Worm (Caenorhabditis elegans) whole organism, mixed stage, embryonic: ENCODE data around the gene K02D3.2.
A peak's percentile ranks its signal among the peaks of the same experiment; 100 is the strongest.

Source experiments
- M03D4.4 ChIP-seq: sonication (generic microtip); optimal IDR thresholded peaks from 2 replicates; lab custom pipeline; 2017; ENCODE audit warnings: mild to moderate bottlenecking, missing genetic modification characterization, missing compliant biosample characterization
- bed-3 ChIP-seq: fragments of 200-800 bp; sonication (Bioruptor generic); optimal IDR thresholded peaks from 3 replicates; lab custom pipeline; 2018; ENCODE audit warnings: mild to moderate bottlenecking, missing genetic modification characterization, moderate library complexity, missing compliant biosample characterization
- blmp-1 ChIP-seq: fragments of 150-350 bp; optimal IDR thresholded peaks from 2 replicates; lab custom pipeline; 2014; ENCODE audit warnings: missing biosample characterization, missing genetic modification characterization
- ceh-39 ChIP-seq: fragments of 150-350 bp; optimal IDR thresholded peaks from 2 replicates; lab custom pipeline; 2014; ENCODE audit warnings: missing biosample characterization, missing genetic modification characterization
- ceh-43 ChIP-seq: fragments of 200-800 bp; sonication (Bioruptor generic); optimal IDR thresholded peaks from 2 replicates; lab custom pipeline; 2018; ENCODE audit warnings: mild to moderate bottlenecking, missing genetic modification characterization, moderate library complexity, missing compliant biosample characterization
- ceh-83 ChIP-seq: fragments of 200-800 bp; sonication (Bioruptor generic); optimal IDR thresholded peaks from 2 replicates; lab custom pipeline; 2018; ENCODE audit warnings: mild to moderate bottlenecking, missing genetic modification characterization, missing compliant biosample characterization
- ces-1 ChIP-seq: fragments of 150-350 bp; optimal IDR thresholded peaks from 2 replicates; lab custom pipeline; 2014; ENCODE audit warnings: missing biosample characterization, missing genetic modification reagents, missing genetic modification characterization
- cnd-1 ChIP-seq: fragments of 200-800 bp; sonication (Bioruptor generic); optimal IDR thresholded peaks from 2 replicates; lab custom pipeline; 2018; ENCODE audit warnings: mild to moderate bottlenecking, missing genetic modification characterization, missing compliant biosample characterization
- drap-1 ChIP-seq: fragments of 200-800 bp; sonication (Bioruptor generic); optimal IDR thresholded peaks from 3 replicates; lab custom pipeline; 2018; ENCODE audit warnings: mild to moderate bottlenecking, missing genetic modification characterization, missing compliant biosample characterization
- elt-1 ChIP-seq: sonication (generic microtip); optimal IDR thresholded peaks from 2 replicates; lab custom pipeline; 2017; ENCODE audit warnings: missing genetic modification characterization, mild to moderate bottlenecking, missing compliant biosample characterization, antibody characterized with exemption, moderate library complexity, borderline replicate concordance; ENCODE audit not compliant: insufficient read depth
- elt-3 ChIP-seq: fragments of 150-350 bp; optimal IDR thresholded peaks from 2 replicates; lab custom pipeline; 2014; ENCODE audit warnings: missing biosample characterization, missing genetic modification characterization
- flh-1 ChIP-seq: fragments of 200-800 bp; sonication (Bioruptor generic); optimal IDR thresholded peaks from 2 replicates; lab custom pipeline; 2018; ENCODE audit warnings: mild to moderate bottlenecking, missing genetic modification characterization, moderate library complexity, missing compliant biosample characterization
- ham-2 ChIP-seq: fragments of 200-800 bp; sonication (Bioruptor generic); optimal IDR thresholded peaks from 2 replicates; lab custom pipeline; 2018; ENCODE audit warnings: mild to moderate bottlenecking, missing genetic modification characterization, missing compliant biosample characterization
- hlh-1 ChIP-seq: fragments of 150-350 bp; optimal IDR thresholded peaks from 2 replicates; lab custom pipeline; 2014; ENCODE audit warnings: missing biosample characterization, missing genetic modification reagents, missing genetic modification characterization
- lin-13 ChIP-seq: fragments of 150-350 bp; optimal IDR thresholded peaks from 2 replicates; lab custom pipeline; 2014; ENCODE audit warnings: missing biosample characterization, missing genetic modification characterization
- lin-32 ChIP-seq: fragments of 200-800 bp; sonication (Bioruptor generic); optimal IDR thresholded peaks from 2 replicates; lab custom pipeline; 2018; ENCODE audit warnings: mild to moderate bottlenecking, missing genetic modification characterization, missing compliant biosample characterization
- lsy-2 ChIP-seq: fragments of 150-350 bp; optimal IDR thresholded peaks from 2 replicates; lab custom pipeline; 2014; ENCODE audit warnings: missing biosample characterization, missing genetic modification characterization
- mab-5 ChIP-seq: fragments of 150-350 bp; optimal IDR thresholded peaks from 2 replicates; lab custom pipeline; 2014; ENCODE audit warnings: missing biosample characterization, missing genetic modification characterization
- mep-1 ChIP-seq: fragments of 150-350 bp; optimal IDR thresholded peaks from 2 replicates; lab custom pipeline; 2017; ENCODE audit warnings: missing biosample characterization, missing genetic modification reagents, missing genetic modification characterization, inconsistent platforms
- mls-2 ChIP-seq: sonication (generic microtip); optimal IDR thresholded peaks from 2 replicates; lab custom pipeline; 2016; ENCODE audit warnings: mild to moderate bottlenecking, missing genetic modification characterization, moderate library complexity, missing compliant biosample characterization
- nhr-12 ChIP-seq: fragments of 150-350 bp; optimal IDR thresholded peaks from 2 replicates; lab custom pipeline; 2014; ENCODE audit warnings: missing biosample characterization, missing genetic modification characterization
- nhr-2 ChIP-seq: fragments of 150-350 bp; optimal IDR thresholded peaks from 2 replicates; lab custom pipeline; 2014; ENCODE audit warnings: missing biosample characterization, missing genetic modification characterization
- nhr-237 ChIP-seq: fragments of 150-350 bp; optimal IDR thresholded peaks from 2 replicates; lab custom pipeline; 2014; ENCODE audit warnings: missing biosample characterization, missing genetic modification characterization
- nhr-28 ChIP-seq: fragments of 150-350 bp; optimal IDR thresholded peaks from 2 replicates; lab custom pipeline; 2014; ENCODE audit warnings: missing biosample characterization, missing genetic modification characterization
- nhr-76 ChIP-seq: sonication (generic microtip); optimal IDR thresholded peaks from 2 replicates; lab custom pipeline; 2017; ENCODE audit warnings: missing biosample characterization, missing genetic modification characterization
- pha-4 ChIP-seq: fragments of 150-350 bp; optimal IDR thresholded peaks from 2 replicates; lab custom pipeline; 2018; ENCODE audit warnings: missing biosample characterization, missing genetic modification reagents, missing genetic modification characterization
- sem-2 ChIP-seq: fragments of 200-800 bp; sonication (Bioruptor generic); optimal IDR thresholded peaks from 2 replicates; lab custom pipeline; 2018; ENCODE audit warnings: mild to moderate bottlenecking, missing genetic modification characterization, missing compliant biosample characterization
- snpc-4 ChIP-seq: fragments of 150-350 bp; optimal IDR thresholded peaks from 2 replicates; lab custom pipeline; 2014; ENCODE audit warnings: missing biosample characterization, missing genetic modification characterization
- sptf-1 ChIP-seq: sonication (generic microtip); optimal IDR thresholded peaks from 2 replicates; lab custom pipeline; 2017; ENCODE audit warnings: mild to moderate bottlenecking, missing genetic modification characterization, moderate library complexity, missing compliant biosample characterization
- unc-120 ChIP-seq: sonication (generic microtip); optimal IDR thresholded peaks from 2 replicates; lab custom pipeline; 2017; ENCODE audit warnings: missing genetic modification characterization, missing compliant biosample characterization; ENCODE audit not compliant: poor library complexity, severe bottlenecking
- unc-39 ChIP-seq: fragments of 150-350 bp; optimal IDR thresholded peaks from 2 replicates; lab custom pipeline; 2014; ENCODE audit warnings: missing biosample characterization, missing genetic modification characterization
- unc-62 ChIP-seq: fragments of 150-350 bp; optimal IDR thresholded peaks from 2 replicates; lab custom pipeline; 2014; ENCODE audit warnings: missing biosample characterization, missing genetic modification reagents, missing genetic modification characterization
- zip-8 ChIP-seq: fragments of 150-350 bp; optimal IDR thresholded peaks from 2 replicates; lab custom pipeline; 2014; ENCODE audit warnings: missing biosample characterization, missing genetic modification characterization
- ztf-11 ChIP-seq: fragments of 150-350 bp; optimal IDR thresholded peaks from 2 replicates; lab custom pipeline; 2014; ENCODE audit warnings: missing biosample characterization, missing genetic modification characterization

The K02D3.2 gene

DNA sequence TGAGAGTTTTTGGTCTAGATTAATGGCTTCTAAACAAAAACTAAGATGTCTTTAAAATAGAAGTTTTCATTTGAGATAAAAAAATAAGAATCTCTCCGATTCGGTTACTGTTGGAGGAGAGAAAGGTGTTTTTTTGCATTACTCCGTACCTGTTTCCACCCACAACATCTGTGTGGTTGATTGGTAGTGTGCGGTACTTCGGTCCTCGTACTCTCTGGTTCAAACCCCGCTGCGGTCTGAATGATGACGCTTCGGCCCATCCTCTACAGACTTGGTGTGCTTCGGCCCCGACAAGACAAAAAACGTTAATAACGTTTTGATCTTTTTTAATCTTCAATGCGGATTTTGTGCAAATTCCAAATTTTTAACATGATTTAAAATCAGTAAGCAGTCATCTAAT, 14.3 kb downstream of the K02D3.2 start:
- TF ChIP-seq sptf-1 (tag; lab: Kevin White, UChicago), result no peak
- TF ChIP-seq ces-1 (GFP tag; lab: Kevin White, UChicago), result no peak
- TF ChIP-seq flh-1, result no peak
- no peak for TF ChIP-seq nhr-28 (tag; lab: Kevin White, UChicago)
- no peak for TF ChIP-seq unc-62 (GFP tag; lab: Kevin White, UChicago)
- no peak for TF ChIP-seq elt-1 (tag; lab: Kevin White, UChicago)
- TF ChIP-seq ztf-11, result no peak

DNA sequence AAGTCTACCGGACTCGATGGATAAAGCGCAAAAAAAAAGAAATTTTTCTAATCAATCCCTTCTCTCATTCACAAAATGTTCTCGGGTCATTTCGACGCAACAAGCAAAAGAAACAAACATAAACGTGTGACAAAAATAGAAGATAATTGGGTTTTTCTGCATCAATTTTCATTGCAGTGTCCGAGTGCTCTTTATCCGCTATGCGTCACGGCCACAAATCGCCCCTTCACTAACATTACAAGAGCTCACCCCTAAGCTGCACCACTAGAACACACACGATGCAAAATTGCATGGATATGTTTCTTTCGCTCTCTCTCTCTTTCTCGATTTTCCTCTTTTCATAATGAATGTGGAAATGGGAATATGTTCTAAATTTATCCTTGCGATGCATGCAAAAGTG, 15.7 kb downstream of the K02D3.2 start:
- TF ChIP-seq lin-13 (tag; lab: Kevin White, UChicago) (no peak), sptf-1 (tag; lab: Kevin White, UChicago) (no peak), ces-1 (GFP tag; lab: Kevin White, UChicago) (peak; percentile 50)
- TF ChIP-seq, all 35 proteins: peak for 1

DNA sequence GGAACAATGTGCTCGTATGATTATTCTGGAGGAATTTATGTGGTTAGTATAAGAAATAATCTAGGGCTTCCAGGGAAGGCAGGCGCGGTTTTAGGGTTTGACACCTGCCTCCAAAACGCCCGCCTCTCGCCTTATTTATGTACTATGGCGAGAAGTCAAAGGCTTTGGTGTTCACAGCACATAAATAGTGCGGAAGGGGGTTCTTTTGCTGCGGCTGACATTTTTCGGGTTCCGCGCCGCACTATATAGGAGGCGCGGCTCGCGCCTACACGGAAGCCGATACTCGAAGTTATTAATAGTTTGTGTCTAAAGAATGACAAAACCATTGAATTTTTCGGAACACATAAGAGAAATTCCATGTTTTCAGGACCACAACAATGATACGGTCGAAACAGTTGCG, 21.5 kb downstream of the K02D3.2 start:
- TF ChIP-seq drap-1 (GFP tag; lab: Kevin White, UChicago), result no peak
- TF ChIP-seq mab-5, result no peak
- no peak for TF ChIP-seq snpc-4 (tag; lab: Kevin White, UChicago)
- no peak for TF ChIP-seq nhr-237 (tag; lab: Kevin White, UChicago)
- no peak for TF ChIP-seq zip-8 (tag; lab: Kevin White, UChicago)
- no peak for TF ChIP-seq ceh-83 (GFP tag; lab: Kevin White, UChicago)
- TF ChIP-seq mls-2 (tag; lab: Kevin White, UChicago), result no peak
- TF ChIP-seq cnd-1 (tag; lab: Kevin White, UChicago), result no peak
- TF ChIP-seq mep-1 (tag; lab: Kevin White, UChicago), result no peak
- no peak for TF ChIP-seq nhr-76 (tag; lab: Kevin White, UChicago)
- no peak for TF ChIP-seq ces-1 (GFP tag; lab: Kevin White, UChicago)
- TF ChIP-seq ceh-43 (GFP tag; lab: Kevin White, UChicago), result no peak
- TF ChIP-seq unc-62 (GFP tag; lab: Kevin White, UChicago), result no peak
- no peak for TF ChIP-seq nhr-28 (tag; lab: Kevin White, UChicago)
- TF ChIP-seq elt-1 (tag; lab: Kevin White, UChicago), result no peak
- no peak for TF ChIP-seq sem-2 (GFP tag; lab: Kevin White, UChicago)
- TF ChIP-seq ham-2 (GFP tag; lab: Kevin White, UChicago), result no peak
- TF ChIP-seq bed-3, result no peak
- TF ChIP-seq elt-3, result no peak
- TF ChIP-seq nhr-2 (tag; lab: Kevin White, UChicago), result no peak

DNA sequence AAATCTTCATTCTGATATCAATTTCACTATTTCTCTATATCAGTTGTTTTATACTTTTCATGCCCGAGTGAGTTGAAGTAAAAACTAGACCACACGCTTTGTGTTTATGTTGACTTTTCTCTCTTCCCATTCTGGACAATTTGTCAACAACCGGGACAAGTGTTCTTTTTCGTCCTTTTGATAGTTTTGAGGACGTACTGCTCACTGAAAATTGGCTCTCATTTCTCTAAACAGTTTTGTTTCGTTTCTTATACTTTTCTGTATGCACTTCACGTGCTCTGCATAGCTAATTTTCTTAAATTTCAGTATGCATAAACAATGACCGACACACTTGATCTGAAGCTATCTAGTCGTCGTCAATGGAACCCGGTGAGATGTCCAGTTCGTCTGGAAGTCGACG, 24.2 kb downstream of the K02D3.2 start, which contains the start of gene adm-2:
Gene adm-2, plus strand, starts transcription at position 301 of the 400 bp plus-strand sequence.
- no peak for TF ChIP-seq lin-13 (tag; lab: Kevin White, UChicago)
- no peak for TF ChIP-seq flh-1
- TF ChIP-seq bed-3, result no peak
- TF ChIP-seq unc-120, result no peak
- TF ChIP-seq ces-1 (GFP tag; lab: Kevin White, UChicago), result no peak
- TF ChIP-seq elt-1 (tag; lab: Kevin White, UChicago), result no peak
- TF ChIP-seq nhr-237 (tag; lab: Kevin White, UChicago), result no peak
- TF ChIP-seq unc-39, result no peak
- TF ChIP-seq snpc-4 (tag; lab: Kevin White, UChicago), result no peak
- no peak for TF ChIP-seq ztf-11

DNA sequence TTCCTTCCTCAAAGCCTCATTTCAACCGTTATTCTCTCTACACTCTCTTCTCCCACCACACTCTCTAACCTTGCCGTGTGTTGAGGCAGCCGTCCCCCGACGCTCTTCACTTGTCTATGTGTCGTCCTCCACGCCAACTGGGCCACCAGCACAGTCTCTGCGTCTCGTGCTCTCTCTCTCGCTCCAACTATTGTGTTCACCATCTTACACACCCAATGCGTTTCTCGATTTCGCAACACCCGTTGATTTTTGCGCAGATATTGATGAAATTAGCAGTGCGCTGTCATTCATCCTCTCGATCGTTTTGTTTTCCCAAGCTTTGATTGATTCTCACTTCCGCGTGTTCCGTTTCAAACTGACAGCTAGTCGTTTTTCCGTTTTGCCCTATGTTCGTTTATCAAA, 24.7 kb downstream of the K02D3.2 start:
- TF ChIP-seq sptf-1 (tag; lab: Kevin White, UChicago) (peak; percentile 25), pha-4 (tag; lab: Kevin White, UChicago) (no peak), nhr-76 (tag; lab: Kevin White, UChicago) (peak; percentile 30), flh-1 (no peak), ztf-11 (peak; percentile 49), mep-1 (tag; lab: Kevin White, UChicago) (no peak), lin-13 (tag; lab: Kevin White, UChicago) (peak; percentile 28), blmp-1 (tag; lab: Kevin White, UChicago) (no peak), hlh-1 (tag; lab: Kevin White, UChicago) (peak; percentile 90), ces-1 (GFP tag; lab: Kevin White, UChicago) (peak; percentile 81), unc-62 (GFP tag; lab: Kevin White, UChicago) (peak; percentile 91), nhr-12 (no peak), nhr-237 (tag; lab: Kevin White, UChicago) (peak; percentile 8), ham-2 (GFP tag; lab: Kevin White, UChicago) (peak; percentile 41), M03D4.4 (tag; lab: Kevin White, UChicago) (no peak), nhr-28 (tag; lab: Kevin White, UChicago) (no peak), nhr-2 (tag; lab: Kevin White, UChicago) (no peak), drap-1 (GFP tag; lab: Kevin White, UChicago) (peak; percentile 12), ceh-39 (tag; lab: Kevin White, UChicago) (no peak), sem-2 (GFP tag; lab: Kevin White, UChicago) (no peak), lsy-2 (peak; percentile 18), lin-32 (GFP tag; lab: Kevin White, UChicago) (peak; percentile 11), unc-120 (peak; percentile 72)
